Worm (Caenorhabditis elegans): ENCODE results near the gene trx-3.

trx-3 gene

ce11 chrIV:4468046-4468727 is 18.6 kb upstream of the trx-3 start:
- TF ChIP-seq unc-62 (GFP tag; optimal IDR thresholded peaks at IDR 0.05), result no peak

- no peak for TF ChIP-seq unc-62 (GFP tag; optimal IDR thresholded peaks at IDR 0.05)
Observed at ce11 chrIV:4469055-4469454, 17.8 kb upstream of the trx-3 start.

ce11 chrIV:4469770-4470709 is 16.8 kb upstream of the trx-3 start:
- TF ChIP-seq unc-62 (GFP tag; optimal IDR thresholded peaks at IDR 0.05), result no peak

ce11 chrIV:4470885-4471772 is 15.7 kb upstream of the trx-3 start:
- no peak for TF ChIP-seq unc-62 (GFP tag; optimal IDR thresholded peaks at IDR 0.05)

ce11 chrIV:4472418-4473173 is 14.2 kb upstream of the trx-3 start:
- TF ChIP-seq unc-62 (GFP tag; optimal IDR thresholded peaks at IDR 0.05), result no peak

ce11 chrIV:4473767-4474166 is 13.1 kb upstream of the trx-3 start:
- TF ChIP-seq unc-62 (GFP tag; optimal IDR thresholded peaks at IDR 0.05), result no peak

ce11 chrIV:4475362-4476086 is 11.3 kb upstream of the trx-3 start:
- TF ChIP-seq unc-62 (GFP tag; optimal IDR thresholded peaks at IDR 0.05), result no peak

- TF ChIP-seq unc-62 (GFP tag; optimal IDR thresholded peaks at IDR 0.05), result no peak
Observed at ce11 chrIV:4477009-4477471, 9.8 kb upstream of the trx-3 start, which contains the start of gene M01H9.3. Gene M01H9.3 (minus strand): TSS chrIV:4477059.

- no peak for TF ChIP-seq unc-62 (GFP tag; optimal IDR thresholded peaks at IDR 0.05)
Observed at ce11 chrIV:4478612-4479011, 8.2 kb upstream of the trx-3 start.

- TF ChIP-seq unc-62 (GFP tag; optimal IDR thresholded peaks at IDR 0.05), result no peak
Observed at ce11 chrIV:4480027-4480426, 6.8 kb upstream of the trx-3 start, which contains the start of gene M01H9.10. Gene M01H9.10 (minus strand): TSS chrIV:4480127.

ce11 chrIV:4481298-4481697 is 5.5 kb upstream of the trx-3 start:
- TF ChIP-seq unc-62 (GFP tag; optimal IDR thresholded peaks at IDR 0.05), result no peak

- TF ChIP-seq unc-62 (GFP tag; optimal IDR thresholded peaks at IDR 0.05), result no peak
Observed at ce11 chrIV:4482531-4482930, 4.3 kb upstream of the trx-3 start, which contains the start of gene M01H9.4. Gene M01H9.4 (minus strand): TSS chrIV:4482909.

ce11 chrIV:4484555-4484954 is 2.3 kb upstream of the trx-3 start:
- no peak for TF ChIP-seq unc-62 (GFP tag; optimal IDR thresholded peaks at IDR 0.05)

- TF ChIP-seq unc-62 (GFP tag; optimal IDR thresholded peaks at IDR 0.05), result no peak
Observed at ce11 chrIV:4490148-4490652, 3.4 kb downstream of the trx-3 start, which contains the start of gene ZK180.7. Gene ZK180.7 (plus strand): TSS chrIV:4490542.

Measured in whole organism, dauer.